Worm (Caenorhabditis elegans) whole organism, young adult: ENCODE data around the gene mcm-10.
A peak's percentile ranks its signal among the peaks of the same experiment; 100 is the strongest.

Experiments
- B0019.2 ChIP-seq: fragments of 200-800 bp; sonication (Bioruptor generic); conservative IDR thresholded peaks from 2 replicates; pipeline ENCODE4 v1.3.6; 2022; ENCODE audit warnings: missing genetic modification reagents, missing genetic modification characterization, missing compliant biosample characterization
- C06A6.2 ChIP-seq: fragments of 200-800 bp; sonication (Bioruptor generic); conservative IDR thresholded peaks from 2 replicates; pipeline ENCODE4 v1.3.6; 2022; ENCODE audit warnings: missing genetic modification characterization, missing compliant biosample characterization
- C17E4.6 ChIP-seq: fragments of 200-800 bp; sonication (Bioruptor generic); IDR thresholded peaks from 2 replicates; pipeline ENCODE4 v1.3.6; 2022; ENCODE audit warnings: missing genetic modification reagents, missing genetic modification characterization, missing compliant biosample characterization
- D2030.7 ChIP-seq: fragments of 200-800 bp; sonication (Bioruptor generic); IDR thresholded peaks from 2 replicates; pipeline ENCODE4 v1.3.6; 2022; ENCODE audit warnings: missing genetic modification reagents, missing genetic modification characterization, missing compliant biosample characterization
- F49E8.2 ChIP-seq: sonication (generic microtip); optimal IDR thresholded peaks from 3 replicates; lab custom pipeline; 2017; ENCODE audit warnings: missing genetic modification characterization, mild to moderate bottlenecking, missing compliant biosample characterization, antibody characterized with exemption, moderate library complexity; ENCODE audit not compliant: insufficient read depth
- F55B11.4 ChIP-seq: sonication (generic microtip); optimal IDR thresholded peaks from 2 replicates; lab custom pipeline; 2016; ENCODE audit warnings: missing compliant biosample characterization, missing genetic modification characterization, borderline replicate concordance; ENCODE audit not compliant: insufficient read depth
- K12H6.12 ChIP-seq: fragments of 200-800 bp; sonication (Bioruptor generic); optimal IDR thresholded peaks from 2 replicates; lab custom pipeline; 2018; ENCODE audit warnings: mild to moderate bottlenecking, missing genetic modification characterization, missing compliant biosample characterization
- T07F8.4 ChIP-seq: sonication (generic microtip); optimal IDR thresholded peaks from 2 replicates; lab custom pipeline; 2016; ENCODE audit warnings: mild to moderate bottlenecking, missing genetic modification characterization, moderate library complexity, missing compliant biosample characterization
- Y79H2A.3 ChIP-seq: fragments of 200-800 bp; sonication (Bioruptor generic); conservative IDR thresholded peaks from 2 replicates; pipeline ENCODE4 v1.3.6; 2022; ENCODE audit warnings: missing genetic modification reagents, missing genetic modification characterization, missing compliant biosample characterization
- aptf-3 ChIP-seq: fragments of 200-800 bp; sonication (Bioruptor generic); IDR thresholded peaks from 2 replicates; pipeline ENCODE4 v1.3.6; 2022; ENCODE audit warnings: missing genetic modification characterization, missing compliant biosample characterization
- attf-6 ChIP-seq: fragments of 200-800 bp; sonication (Bioruptor generic); IDR thresholded peaks from 2 replicates; pipeline ENCODE4 v1.3.6; 2022; ENCODE audit warnings: missing genetic modification reagents, missing genetic modification characterization, missing compliant biosample characterization
- ccch-3 ChIP-seq: fragments of 200-800 bp; sonication (Bioruptor generic); optimal IDR thresholded peaks from 2 replicates; lab custom pipeline; 2018; ENCODE audit warnings: mild to moderate bottlenecking, missing genetic modification characterization, missing compliant biosample characterization
- cebp-2 ChIP-seq: fragments of 200-800 bp; sonication (Bioruptor generic); IDR thresholded peaks from 2 replicates; pipeline ENCODE4 v1.3.6; 2022; ENCODE audit warnings: missing genetic modification characterization, missing compliant biosample characterization
- ceh-100 ChIP-seq: fragments of 200-800 bp; sonication (Bioruptor generic); IDR thresholded peaks from 2 replicates; pipeline ENCODE4 v1.3.6; 2022; ENCODE audit warnings: missing genetic modification reagents, missing genetic modification characterization, missing compliant biosample characterization
- die-1 ChIP-seq: sonication (generic microtip); optimal IDR thresholded peaks from 2 replicates; lab custom pipeline; 2016; ENCODE audit warnings: missing genotype, mild to moderate bottlenecking, missing genetic modification characterization, missing compliant biosample characterization
- dpl-1 ChIP-seq: fragments of 150-350 bp; optimal IDR thresholded peaks from 2 replicates; lab custom pipeline; 2014; ENCODE audit warnings: missing biosample characterization, missing genetic modification reagents, missing genetic modification characterization
- efl-1 ChIP-seq: fragments of 150-350 bp; optimal IDR thresholded peaks from 2 replicates; lab custom pipeline; 2014; ENCODE audit warnings: missing biosample characterization, missing genetic modification reagents, missing genetic modification characterization
- him-1 ChIP-seq: sonication (generic microtip); optimal IDR thresholded peaks from 2 replicates; lab custom pipeline; 2016; ENCODE audit warnings: missing genotype, missing genetic modification reagents, missing genetic modification characterization, missing compliant biosample characterization
- hmg-20 ChIP-seq: fragments of 200-800 bp; sonication (Bioruptor generic); IDR thresholded peaks from 2 replicates; pipeline ENCODE4 v1.3.6; 2022; ENCODE audit warnings: missing genetic modification reagents, missing genetic modification characterization, missing compliant biosample characterization
- lin-26 ChIP-seq: fragments of 200-800 bp; sonication (Bioruptor generic); IDR thresholded peaks from 2 replicates; pipeline ENCODE4 v1.3.6; 2022; ENCODE audit warnings: missing genetic modification reagents, missing genetic modification characterization, missing compliant biosample characterization
- lin-35 ChIP-seq, 3 experiments: fragments of 150-350 bp in 2 of 3; sonication (generic microtip) in 1 of 3; optimal IDR thresholded peaks; 2 replicates each; lab custom pipeline; 2014 to 2018; ENCODE audit warnings: missing biosample characterization in 3 of 3, missing genetic modification characterization in 3 of 3, missing genetic modification reagents in 3 of 3
- lin-54 ChIP-seq: fragments of 200-800 bp; sonication (Bioruptor generic); optimal IDR thresholded peaks from 2 replicates; lab custom pipeline; 2018; ENCODE audit warnings: mild to moderate bottlenecking, missing genetic modification characterization, missing compliant biosample characterization
- lsl-1 ChIP-seq: fragments of 200-800 bp; sonication (Bioruptor generic); optimal IDR thresholded peaks from 2 replicates; lab custom pipeline; 2018; ENCODE audit warnings: mild to moderate bottlenecking, missing genetic modification characterization, moderate library complexity, missing compliant biosample characterization
- madf-10 ChIP-seq: sonication (generic microtip); optimal IDR thresholded peaks from 2 replicates; lab custom pipeline; 2016; ENCODE audit warnings: mild to moderate bottlenecking, missing genetic modification characterization, missing compliant biosample characterization
- madf-6 ChIP-seq: fragments of 200-800 bp; sonication (Bioruptor generic); IDR thresholded peaks from 2 replicates; pipeline ENCODE4 v1.3.6; 2022; ENCODE audit warnings: missing genetic modification reagents, missing genetic modification characterization, missing compliant biosample characterization
- madf-8 ChIP-seq: fragments of 200-800 bp; sonication (Bioruptor generic); conservative IDR thresholded peaks from 2 replicates; pipeline ENCODE4 v1.3.6; 2022; ENCODE audit warnings: missing genetic modification reagents, missing genetic modification characterization, missing compliant biosample characterization
- mel-28 ChIP-seq: sonication (generic microtip); optimal IDR thresholded peaks from 2 replicates; lab custom pipeline; 2016; ENCODE audit warnings: borderline replicate concordance, mild to moderate bottlenecking, missing genetic modification characterization, missing compliant biosample characterization
- nfya-2 ChIP-seq: fragments of 200-800 bp; sonication (Bioruptor generic); IDR thresholded peaks from 2 replicates; pipeline ENCODE4 v1.3.6; 2022; ENCODE audit warnings: missing genetic modification reagents, missing genetic modification characterization, missing compliant biosample characterization
- pbrm-1 ChIP-seq: fragments of 200-800 bp; sonication (Bioruptor generic); IDR thresholded peaks from 2 replicates; pipeline ENCODE4 v1.3.6; 2022; ENCODE audit warnings: missing genetic modification reagents, missing genetic modification characterization, missing compliant biosample characterization
- rcor-1 ChIP-seq: fragments of 200-800 bp; sonication (Bioruptor generic); IDR thresholded peaks from 2 replicates; pipeline ENCODE4 v1.3.6; 2022; ENCODE audit warnings: missing genetic modification reagents, missing genetic modification characterization, missing compliant biosample characterization
- repo-1 ChIP-seq: sonication (generic microtip); optimal IDR thresholded peaks from 2 replicates; lab custom pipeline; 2017; ENCODE audit warnings: mild to moderate bottlenecking, missing genetic modification characterization, missing compliant biosample characterization
- sdz-38 ChIP-seq: sonication (generic microtip); optimal IDR thresholded peaks from 2 replicates; lab custom pipeline; 2016; ENCODE audit warnings: missing genotype, missing genetic modification characterization, missing compliant biosample characterization
- snpc-1.1 ChIP-seq: sonication (generic microtip); optimal IDR thresholded peaks from 2 replicates; lab custom pipeline; 2017; ENCODE audit warnings: missing genetic modification characterization, mild to moderate bottlenecking, missing compliant biosample characterization, antibody characterized with exemption, moderate library complexity, missing genotype, missing genetic modification reagents; ENCODE audit not compliant: insufficient read depth
- snpc-1.3 ChIP-seq: sonication (generic microtip); optimal IDR thresholded peaks from 2 replicates; lab custom pipeline; 2017; ENCODE audit warnings: missing genetic modification characterization, mild to moderate bottlenecking, missing compliant biosample characterization, antibody characterized with exemption, moderate library complexity, missing genotype, missing genetic modification reagents; ENCODE audit not compliant: insufficient read depth
- snpc-3.4 ChIP-seq: sonication (generic microtip); optimal IDR thresholded peaks from 2 replicates; lab custom pipeline; 2017; ENCODE audit warnings: missing genetic modification characterization, mild to moderate bottlenecking, missing compliant biosample characterization, antibody characterized with exemption, moderate library complexity, missing genotype, missing genetic modification reagents
- sptf-2 ChIP-seq: fragments of 200-800 bp; sonication (Bioruptor generic); optimal IDR thresholded peaks from 2 replicates; lab custom pipeline; 2018; ENCODE audit warnings: mild to moderate bottlenecking, missing genetic modification characterization, missing compliant biosample characterization
- unc-130 ChIP-seq: sonication (generic microtip); optimal IDR thresholded peaks from 2 replicates; lab custom pipeline; 2016; ENCODE audit warnings: missing genetic modification reagents, missing genetic modification characterization, missing compliant biosample characterization
- xnd-1 ChIP-seq: sonication (generic microtip); optimal IDR thresholded peaks from 2 replicates; lab custom pipeline; 2016; ENCODE audit warnings: missing genotype, missing genetic modification reagents, missing genetic modification characterization, missing compliant biosample characterization
- ztf-18 ChIP-seq: sonication (generic microtip); optimal IDR thresholded peaks from 2 replicates; lab custom pipeline; 2016; ENCODE audit warnings: missing genotype, mild to moderate bottlenecking, missing genetic modification characterization, missing compliant biosample characterization
- ztf-22 ChIP-seq: fragments of 200-800 bp; sonication (Bioruptor generic); optimal IDR thresholded peaks from 2 replicates; lab custom pipeline; 2018; ENCODE audit warnings: mild to moderate bottlenecking, missing genetic modification characterization, moderate library complexity, missing compliant biosample characterization
- ztf-25 ChIP-seq: fragments of 200-800 bp; sonication (Bioruptor generic); IDR thresholded peaks from 2 replicates; pipeline ENCODE4 v1.3.6; 2022; ENCODE audit warnings: missing genetic modification reagents, missing genetic modification characterization, missing compliant biosample characterization
- ztf-26 ChIP-seq: sonication (generic microtip); optimal IDR thresholded peaks from 2 replicates; lab custom pipeline; 2017; ENCODE audit warnings: missing genetic modification characterization, missing compliant biosample characterization
- ztf-28 ChIP-seq: fragments of 200-800 bp; sonication (Bioruptor generic); IDR thresholded peaks from 2 replicates; pipeline ENCODE4 v1.3.6; 2022; ENCODE audit warnings: missing genetic modification reagents, missing genetic modification characterization, missing compliant biosample characterization

Gene mcm-10

DNA sequence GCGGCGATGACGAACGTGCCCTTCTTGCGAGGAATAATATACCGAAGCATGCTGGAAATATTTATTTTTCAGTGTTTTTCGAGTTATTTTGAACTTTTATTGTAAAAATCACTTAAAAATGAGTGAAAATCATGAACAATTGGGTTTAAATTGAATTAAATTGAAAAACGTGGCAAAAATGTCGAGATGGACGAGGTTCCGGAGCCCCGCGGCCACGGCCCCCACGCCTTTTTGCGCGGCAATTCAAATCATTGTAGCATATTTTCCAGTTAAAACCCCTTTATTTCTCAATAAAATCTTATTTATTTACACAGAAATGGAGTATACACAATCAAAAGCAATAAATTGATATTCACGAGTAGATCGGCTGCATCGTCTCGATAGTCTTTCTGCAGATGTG is 31.3 kb upstream of the mcm-10 start (continued):
- TF ChIP-seq die-1 (tag; lab: Kevin White, UChicago) (no peak), ztf-22 (GFP tag; lab: Kevin White, UChicago) (no peak), ztf-28 (no peak), ztf-18 (tag; lab: Kevin White, UChicago) (no peak), xnd-1 (no peak), hmg-20 (no peak), lin-35 (GFP tag; optimal IDR thresholded peaks at IDR 0.05; lab: Kevin White, UChicago) (peak in 1 of 3 experiments; percentile 44), nfya-2 (GFP tag; lab: Robert Waterston, UW) (no peak), F49E8.2 (tag; lab: Kevin White, UChicago) (no peak), C17E4.6 (GFP tag; lab: Robert Waterston, UW) (no peak), lin-26 (no peak), aptf-3 (GFP tag; lab: Robert Waterston, UW) (no peak)

- TF ChIP-seq unc-130 (GFP tag; lab: Kevin White, UChicago) (no peak), madf-8 (no peak), ztf-26 (tag; lab: Kevin White, UChicago) (no peak), sdz-38 (tag; lab: Kevin White, UChicago) (no peak), K12H6.12 (tag; lab: Kevin White, UChicago) (no peak), madf-10 (tag; lab: Kevin White, UChicago) (no peak), lsl-1 (GFP tag; lab: Kevin White, UChicago) (no peak), Y79H2A.3 (GFP tag; lab: Robert Waterston, UW) (no peak), T07F8.4 (tag; lab: Kevin White, UChicago) (no peak), pbrm-1 (no peak), hmg-20 (no peak), ztf-25 (no peak), cebp-2 (GFP tag; lab: Robert Waterston, UW) (no peak)
Measured at ce11 chrIII:11287340-11287739, 30.0 kb upstream of the mcm-10 start.

ce11 chrIII:11288295-11288694 is 29.1 kb upstream of the mcm-10 start:
- TF ChIP-seq mel-28 (tag; lab: Kevin White, UChicago), result no peak
- no peak for TF ChIP-seq F55B11.4
- no peak for TF ChIP-seq attf-6 (GFP tag; lab: Robert Waterston, UW)
- TF ChIP-seq aptf-3 (GFP tag; lab: Robert Waterston, UW), result no peak
- no peak for TF ChIP-seq cebp-2 (GFP tag; lab: Robert Waterston, UW)
- no peak for TF ChIP-seq repo-1 (tag; lab: Kevin White, UChicago)
- no peak for TF ChIP-seq Y79H2A.3 (GFP tag; lab: Robert Waterston, UW)

DNA sequence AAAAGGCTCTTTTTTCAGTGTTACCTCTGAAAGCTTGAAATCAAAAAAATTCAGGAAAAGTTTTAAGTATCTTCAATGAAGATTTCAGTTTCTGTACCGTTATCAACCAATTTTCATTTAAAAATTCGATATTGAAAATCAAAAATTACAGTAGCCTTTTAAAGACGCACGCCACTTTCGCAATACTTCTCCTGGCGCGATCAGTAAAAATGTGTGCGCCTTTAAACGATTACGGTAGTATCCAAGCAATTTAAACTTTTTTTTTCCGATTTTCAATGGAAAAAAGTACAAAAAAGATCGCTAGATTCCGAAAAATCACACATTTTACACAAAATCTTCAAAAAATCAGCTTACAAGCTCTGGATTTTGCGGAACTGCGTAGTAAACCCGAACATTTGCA is 27.5 kb upstream of the mcm-10 start:
- TF ChIP-seq him-1 (tag; lab: Kevin White, UChicago) (no peak), ztf-28 (0 out of 2 replicates have a peak, but pooled peaks have one; percentile 31), B0019.2 (GFP tag; lab: Robert Waterston, UW) (0 out of 2 replicates have a peak, but pooled peaks have one; percentile 15), xnd-1 (peak; percentile 81), ceh-100 (GFP tag; lab: Robert Waterston, UW) (0 out of 2 replicates have a peak, but pooled peaks have one; percentile 29), madf-6 (peak; percentile 96), D2030.7 (GFP tag; lab: Robert Waterston, UW) (peak; percentile 82), snpc-1.1 (peak; percentile 44), aptf-3 (GFP tag; lab: Robert Waterston, UW) (no peak), pbrm-1 (0 out of 2 replicates have a peak, but pooled peaks have one; percentile 22), snpc-3.4 (tag; lab: Kevin White, UChicago) (peak; percentile 62), lsl-1 (GFP tag; lab: Kevin White, UChicago) (peak; percentile 97), C06A6.2 (GFP tag; lab: Robert Waterston, UW) (no peak), dpl-1 (GFP tag; lab: Kevin White, UChicago) (peak; percentile 25), rcor-1 (GFP tag; lab: Robert Waterston, UW) (0 out of 2 replicates have a peak, but pooled peaks have one; percentile 27), ccch-3 (GFP tag; lab: Kevin White, UChicago) (no peak), lin-54 (GFP tag; lab: Kevin White, UChicago) (peak; percentile 74), sptf-2 (no peak), efl-1 (peak; percentile 70), snpc-1.3 (tag; lab: Kevin White, UChicago) (peak; percentile 48)
